Fruit fly (Drosophila melanogaster) whole organism, embryonic: ENCODE measurements around the gene Cpr76Bc.

ENCODE experiments used
- Atf6 ChIP-seq: fragments of 200-800 bp; sonication (Bioruptor generic); IDR thresholded peaks from 2 replicates; pipeline ENCODE4 v1.3.6; 2022; ENCODE audit warnings: missing biosample characterization, missing genetic modification characterization
- B-H2 ChIP-seq: fragments of 200-800 bp; sonication (Bioruptor generic); optimal IDR thresholded peaks from 2 replicates; lab custom pipeline; 2018; ENCODE audit warnings: missing biosample characterization, mild to moderate bottlenecking, missing genetic modification characterization
- BEAF-32 ChIP-seq: fragments of 200-800 bp; sonication (Bioruptor generic); optimal IDR thresholded peaks from 3 replicates; lab custom pipeline; 2017; ENCODE audit warnings: missing biosample characterization, missing genetic modification characterization, mild to moderate bottlenecking, moderate library complexity, missing genetic modification reagents
- CG10366 ChIP-seq: fragments of 200-800 bp; sonication (Bioruptor generic); IDR thresholded peaks from 2 replicates; pipeline ENCODE4 v1.3.6; 2022; ENCODE audit warnings: missing biosample characterization, missing genetic modification characterization
- CG11398 ChIP-seq: fragments of 200-800 bp; sonication (Bioruptor generic); optimal IDR thresholded peaks from 2 replicates; lab custom pipeline; 2016; ENCODE audit warnings: missing biosample characterization, missing genetic modification characterization
- CG13775 ChIP-seq: fragments of 200-800 bp; sonication (Bioruptor generic); optimal IDR thresholded peaks from 3 replicates; lab custom pipeline; 2017; ENCODE audit warnings: missing biosample characterization, mild to moderate bottlenecking, missing genetic modification characterization
- CG14014 ChIP-seq: fragments of 200-800 bp; sonication (Bioruptor generic); IDR thresholded peaks from 2 replicates; pipeline ENCODE4 v1.3.6; 2022; ENCODE audit warnings: missing biosample characterization, missing genetic modification characterization
- CG16863 ChIP-seq: fragments of 200-800 bp; sonication (Bioruptor generic); optimal IDR thresholded peaks from 3 replicates; lab custom pipeline; 2016; ENCODE audit warnings: missing biosample characterization, missing genetic modification characterization
- CG1792 ChIP-seq: fragments of 200-800 bp; sonication (Bioruptor generic); optimal IDR thresholded peaks from 2 replicates; lab custom pipeline; 2016; ENCODE audit warnings: missing biosample characterization, missing genetic modification characterization
- CG18619 ChIP-seq: fragments of 200-800 bp; sonication (Bioruptor generic); optimal IDR thresholded peaks from 3 replicates; lab custom pipeline; 2017; ENCODE audit warnings: missing biosample characterization, mild to moderate bottlenecking, missing genetic modification characterization
- CG2199 ChIP-seq: fragments of 200-800 bp; sonication (Bioruptor generic); IDR thresholded peaks from 3 replicates; pipeline ENCODE4 v1.3.6; 2022; ENCODE audit warnings: missing biosample characterization, missing genetic modification characterization
- CG32767 ChIP-seq: fragments of 200-800 bp; sonication (Bioruptor generic); IDR thresholded peaks from 2 replicates; pipeline ENCODE4 v1.3.6; 2022; ENCODE audit warnings: missing biosample characterization, missing genetic modification characterization
- CG34224 ChIP-seq: fragments of 200-800 bp; sonication (Bioruptor generic); IDR thresholded peaks from 3 replicates; pipeline ENCODE4 v1.3.6; 2022; ENCODE audit warnings: missing biosample characterization, missing genetic modification characterization; ENCODE audit not compliant: partially characterized antibody
- CG42726 ChIP-seq: fragments of 200-800 bp; sonication (Bioruptor generic); IDR thresholded peaks from 2 replicates; pipeline ENCODE4 v1.3.6; 2022; ENCODE audit warnings: missing biosample characterization, missing genetic modification characterization; ENCODE audit not compliant: partially characterized antibody
- CG4730 ChIP-seq: fragments of 200-800 bp; sonication (Bioruptor generic); IDR thresholded peaks from 2 replicates; pipeline ENCODE4 v1.3.6; 2022; ENCODE audit warnings: missing biosample characterization, missing genetic modification characterization
- CG6689 ChIP-seq: fragments of 200-800 bp; sonication (Bioruptor generic); IDR thresholded peaks from 2 replicates; pipeline ENCODE4 v1.3.6; 2022; ENCODE audit warnings: missing biosample characterization, missing genetic modification characterization
- CG6854 ChIP-seq: fragments of 200-800 bp; sonication (Bioruptor generic); optimal IDR thresholded peaks from 3 replicates; lab custom pipeline; 2017; ENCODE audit warnings: missing biosample characterization, mild to moderate bottlenecking, missing genetic modification characterization
- CG7556 ChIP-seq: fragments of 200-800 bp; sonication (Bioruptor generic); optimal IDR thresholded peaks from 2 replicates; lab custom pipeline; 2017; ENCODE audit warnings: missing biosample characterization, mild to moderate bottlenecking, missing genetic modification characterization
- CG7928 ChIP-seq: fragments of 200-800 bp; sonication (Bioruptor generic); optimal IDR thresholded peaks from 2 replicates; lab custom pipeline; 2017; ENCODE audit warnings: missing biosample characterization, mild to moderate bottlenecking, missing genetic modification characterization
- CG8290 ChIP-seq, 3 experiments: fragments of 200-800 bp; sonication (Bioruptor generic); optimal IDR thresholded peaks; 2 replicates each; lab custom pipeline; 2016 to 2019; ENCODE audit warnings: missing biosample characterization in 3 of 3, missing genetic modification characterization in 3 of 3, mild to moderate bottlenecking in 2 of 3, moderate library complexity in 1 of 3
- CG8944 ChIP-seq: fragments of 200-800 bp; sonication (Bioruptor generic); optimal IDR thresholded peaks from 3 replicates; lab custom pipeline; 2016; ENCODE audit warnings: missing biosample characterization, missing genetic modification characterization
- CG9609 ChIP-seq: fragments of 200-800 bp; sonication (Bioruptor generic); optimal IDR thresholded peaks from 3 replicates; lab custom pipeline; 2016; ENCODE audit warnings: missing biosample characterization, missing genetic modification characterization
- Camta ChIP-seq: fragments of 200-800 bp; sonication (Bioruptor generic); optimal IDR thresholded peaks from 2 replicates; lab custom pipeline; 2016; ENCODE audit warnings: missing biosample characterization, missing genetic modification characterization
- Deaf1 ChIP-seq: fragments of 200-800 bp; optimal IDR thresholded peaks from 3 replicates; lab custom pipeline; 2019; ENCODE audit warnings: missing biosample characterization, mild to moderate bottlenecking, missing genetic modification characterization, moderate library complexity
- Hsf ChIP-seq: fragments of 200-800 bp; sonication (Bioruptor generic); optimal IDR thresholded peaks from 3 replicates; lab custom pipeline; 2016; ENCODE audit warnings: missing biosample characterization, missing genetic modification characterization
- NfI ChIP-seq: fragments of 200-800 bp; sonication (Bioruptor generic); optimal IDR thresholded peaks from 3 replicates; lab custom pipeline; 2018; ENCODE audit warnings: missing biosample characterization, mild to moderate bottlenecking, missing genetic modification characterization, moderate library complexity
- Scr ChIP-seq: fragments of 200-800 bp; sonication (Bioruptor generic); IDR thresholded peaks from 2 replicates; pipeline ENCODE4 v1.3.6; 2022; ENCODE audit warnings: missing biosample characterization, missing genetic modification characterization; ENCODE audit not compliant: partially characterized antibody
- Six4 ChIP-seq: fragments of 200-800 bp; sonication (Bioruptor generic); optimal IDR thresholded peaks from 2 replicates; lab custom pipeline; 2016; ENCODE audit warnings: missing biosample characterization, missing genetic modification characterization
- Stat92E ChIP-seq, 3 experiments: fragments of >200 bp in 2 of 3; fragments of 200-800 bp in 1 of 3; sonication (Bioruptor generic) in 1 of 3; optimal IDR thresholded peaks; 2 replicates each; lab custom pipeline; 2017 to 2019; ENCODE audit warnings: missing biosample characterization in 3 of 3, missing genetic modification characterization in 3 of 3, mild to moderate bottlenecking in 1 of 3, moderate library complexity in 1 of 3
- amos ChIP-seq: fragments of 200-800 bp; sonication (Bioruptor generic); IDR thresholded peaks from 2 replicates; pipeline ENCODE4 v1.3.6; 2022; ENCODE audit warnings: missing biosample characterization, missing genetic modification characterization; ENCODE audit not compliant: partially characterized antibody
- bab2 ChIP-seq: fragments of 200-800 bp; sonication (Bioruptor generic); optimal IDR thresholded peaks from 2 replicates; lab custom pipeline; 2016; ENCODE audit warnings: missing biosample characterization, missing genetic modification characterization
- btn ChIP-seq: fragments of 200-800 bp; sonication (Bioruptor generic); optimal IDR thresholded peaks from 2 replicates; lab custom pipeline; 2016; ENCODE audit warnings: missing biosample characterization, missing genetic modification characterization
- chm ChIP-seq: fragments of 200-800 bp; sonication (Bioruptor generic); IDR thresholded peaks from 2 replicates; pipeline ENCODE4 v1.3.6; 2022; ENCODE audit warnings: missing biosample characterization, missing genetic modification characterization
- corto ChIP-seq: fragments of 200-800 bp; sonication (Bioruptor generic); optimal IDR thresholded peaks from 2 replicates; lab custom pipeline; 2016; ENCODE audit warnings: missing biosample characterization, mild to moderate bottlenecking, missing genetic modification characterization, moderate library complexity
- dmrt99B ChIP-seq: fragments of 200-800 bp; sonication (Bioruptor generic); optimal IDR thresholded peaks from 2 replicates; lab custom pipeline; 2018; ENCODE audit warnings: missing biosample characterization, mild to moderate bottlenecking, missing genetic modification characterization, moderate library complexity
- ewg ChIP-seq: fragments of 200-800 bp; sonication (Bioruptor generic); optimal IDR thresholded peaks from 3 replicates; lab custom pipeline; 2017; ENCODE audit warnings: mild to moderate bottlenecking, missing biosample characterization, missing genetic modification reagents, missing genetic modification characterization
- gem ChIP-seq: fragments of 200-800 bp; sonication (Bioruptor generic); optimal IDR thresholded peaks from 2 replicates; lab custom pipeline; 2019; ENCODE audit warnings: missing biosample characterization, mild to moderate bottlenecking, missing genetic modification characterization, moderate library complexity
- grau ChIP-seq: fragments of 200-800 bp; optimal IDR thresholded peaks from 3 replicates; lab custom pipeline; 2019; ENCODE audit warnings: missing biosample characterization, mild to moderate bottlenecking, missing genetic modification characterization, moderate library complexity
- gsb ChIP-seq: fragments of 200-800 bp; sonication (Bioruptor generic); IDR thresholded peaks from 2 replicates; pipeline ENCODE4 v1.3.6; 2022; ENCODE audit warnings: missing biosample characterization, missing genetic modification characterization
- hth ChIP-seq: fragments of >200 bp; optimal IDR thresholded peaks from 2 replicates; lab custom pipeline; 2017; ENCODE audit warnings: inconsistent platforms
- p53 ChIP-seq: fragments of 200-800 bp; sonication (Bioruptor generic); optimal IDR thresholded peaks from 2 replicates; lab custom pipeline; 2016; ENCODE audit warnings: missing biosample characterization, missing genetic modification characterization
- pho ChIP-seq: fragments of 200-800 bp; sonication (Bioruptor generic); optimal IDR thresholded peaks from 2 replicates; lab custom pipeline; 2016; ENCODE audit warnings: missing biosample characterization, missing genetic modification characterization
- prd ChIP-seq, 3 experiments: fragments of >200 bp in 2 of 3; fragments of 200-800 bp in 1 of 3; sonication (Bioruptor generic) in 1 of 3; optimal IDR thresholded peaks in 2 of 3; IDR thresholded peaks in 1 of 3; 2 replicates in 2 of 3; 3 replicates in 1 of 3; pipeline versions ENCODE4 v1.3.6 to Lab custom; 2017 to 2022; ENCODE audit warnings: missing biosample characterization in 1 of 3, missing genetic modification characterization in 1 of 3
- pum ChIP-seq: fragments of 200-800 bp; sonication (Bioruptor generic); optimal IDR thresholded peaks from 2 replicates; lab custom pipeline; 2016; ENCODE audit warnings: missing biosample characterization, missing genetic modification characterization
- ranshi ChIP-seq: fragments of 200-800 bp; sonication (Bioruptor generic); IDR thresholded peaks from 2 replicates; pipeline ENCODE4 v1.3.6; 2022; ENCODE audit warnings: missing biosample characterization, missing genetic modification characterization
- salm ChIP-seq: fragments of 200-800 bp; sonication (Bioruptor generic); optimal IDR thresholded peaks from 2 replicates; lab custom pipeline; 2018; ENCODE audit warnings: missing biosample characterization, mild to moderate bottlenecking, missing genetic modification characterization
- seq ChIP-seq: fragments of 200-800 bp; sonication (Bioruptor generic); IDR thresholded peaks from 2 replicates; pipeline ENCODE4 v1.3.6; 2022; ENCODE audit warnings: missing biosample characterization, missing genetic modification characterization
- sisA ChIP-seq: fragments of 200-800 bp; sonication (Bioruptor generic); IDR thresholded peaks from 2 replicates; pipeline ENCODE4 v1.3.6; 2022; ENCODE audit warnings: missing biosample characterization, missing genetic modification characterization
- vnd ChIP-seq: fragments of 200-800 bp; sonication (Bioruptor generic); IDR thresholded peaks from 3 replicates; pipeline ENCODE4 v1.3.6; 2022; ENCODE audit warnings: missing biosample characterization, missing genetic modification characterization; ENCODE audit not compliant: partially characterized antibody

Cpr76Bc gene

DNA sequence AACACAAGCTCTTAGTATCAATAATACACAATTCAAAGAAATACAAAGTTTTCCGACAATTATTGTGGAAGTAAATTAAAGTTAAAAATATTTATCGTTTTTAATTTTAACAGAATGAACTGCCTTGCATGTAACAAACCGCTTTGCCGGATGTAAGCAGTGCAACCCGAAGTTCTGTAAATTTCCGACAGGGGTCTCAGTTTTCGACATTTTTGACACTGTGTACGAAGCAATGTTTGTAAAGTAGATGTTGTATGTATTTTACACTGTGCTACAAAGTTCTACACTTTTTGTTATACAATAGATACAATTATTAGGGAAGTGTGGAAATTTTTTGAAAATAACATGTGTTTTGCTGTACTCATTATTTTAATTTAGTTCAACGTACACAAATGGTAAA, 4.2 kb upstream of the Cpr76Bc start (continued):
- TF ChIP-seq sisA (GFP tag; lab: Robert Waterston, UW), result peak; percentile 91
- no peak for TF ChIP-seq Stat92E (GFP tag; optimal IDR thresholded peaks at IDR 0.05; lab: Kevin White, UChicago)
- TF ChIP-seq CG7556 (GFP tag; lab: Kevin White, UChicago), result no peak
- TF ChIP-seq salm (tag; lab: Kevin White, UChicago), result no peak
- no peak for TF ChIP-seq BEAF-32 (GFP tag; lab: Kevin White, UChicago)
- peak; percentile 83 for TF ChIP-seq B-H2 (GFP tag; lab: Kevin White, UChicago)
- TF ChIP-seq amos (GFP tag; lab: Robert Waterston, UW), result peak; percentile 77
- TF ChIP-seq bab2 (GFP tag; lab: Kevin White, UChicago), result peak; percentile 88
- peak; percentile 89 for TF ChIP-seq CG9609 (GFP tag; lab: Kevin White, UChicago)
- TF ChIP-seq CG13775 (GFP tag; lab: Kevin White, UChicago), result peak; percentile 84
- TF ChIP-seq CG4730 (GFP tag; lab: Robert Waterston, UW), result peak; percentile 95
- TF ChIP-seq pho (GFP tag; lab: Kevin White, UChicago), result peak; percentile 75
- peak; percentile 91 for TF ChIP-seq CG10366 (GFP tag; lab: Robert Waterston, UW)
- no peak for TF ChIP-seq corto (GFP tag; lab: Kevin White, UChicago)
- peak; percentile 97 for TF ChIP-seq Camta
- peak; percentile 65 for TF ChIP-seq CG32767 (GFP tag; lab: Robert Waterston, UW)
- peak; percentile 49 for TF ChIP-seq CG7928 (GFP tag; lab: Kevin White, UChicago)
- TF ChIP-seq Hsf (GFP tag; lab: Kevin White, UChicago), result peak; percentile 92
- TF ChIP-seq pum, result peak; percentile 94
- TF ChIP-seq Atf6 (GFP tag; lab: Robert Waterston, UW), result peak; percentile 69
- peak; percentile 49; the same call in 2 of the 3 replicates for TF ChIP-seq vnd
- peak; percentile 85 for TF ChIP-seq btn (GFP tag; lab: Kevin White, UChicago)
- TF ChIP-seq CG8944 (GFP tag; lab: Kevin White, UChicago), result peak; percentile 86
- peak; percentile 87 for TF ChIP-seq CG18619 (GFP tag; lab: Kevin White, UChicago)
- TF ChIP-seq CG16863 (GFP tag; lab: Kevin White, UChicago), result peak; percentile 76
- peak; percentile 81 for TF ChIP-seq gsb (GFP tag; lab: Robert Waterston, UW)
- peak; percentile 85; the same call in 1 of the 2 replicates for TF ChIP-seq CG14014 (GFP tag; lab: Robert Waterston, UW)
- TF ChIP-seq prd (optimal IDR thresholded peaks at IDR 0.05; lab: Kevin White, UChicago), result no peak
- peak; percentile 89 for TF ChIP-seq prd (GFP tag; IDR thresholded peaks at IDR 0.05; lab: Robert Waterston, UW)
- peak; percentile 77 for TF ChIP-seq Six4 (GFP tag; lab: Kevin White, UChicago)
- TF ChIP-seq Deaf1, result no peak
- peak; percentile 60; the same call in 1 of the 2 replicates for TF ChIP-seq seq (GFP tag; lab: Robert Waterston, UW)
- TF ChIP-seq Scr, result 0 out of 2 replicates have a peak, but pooled peaks have one; percentile 17
- peak; percentile 93 for TF ChIP-seq NfI (GFP tag; lab: Kevin White, UChicago)
- TF ChIP-seq CG11398 (GFP tag; lab: Kevin White, UChicago), result peak; percentile 50
- TF ChIP-seq dmrt99B (tag; lab: Kevin White, UChicago), result peak; percentile 60
- no peak for TF ChIP-seq chm (GFP tag; lab: Robert Waterston, UW)
- peak; percentile 81 for TF ChIP-seq gem
- peak; percentile 89 for TF ChIP-seq ranshi
- TF ChIP-seq CG42726 (GFP tag; lab: Robert Waterston, UW), result peak; percentile 75; the same call in 1 of the 2 replicates
- no peak for TF ChIP-seq CG34224 (GFP tag; lab: Robert Waterston, UW)
- peak; percentile 78 for TF ChIP-seq CG6689 (GFP tag; lab: Robert Waterston, UW)
- peak; percentile 98 for TF ChIP-seq CG2199
- TF ChIP-seq p53 (GFP tag; lab: Kevin White, UChicago), result peak; percentile 95
- peak; percentile 61 for TF ChIP-seq CG6854 (GFP tag; lab: Kevin White, UChicago)
- peak; percentile 79 for TF ChIP-seq CG1792 (GFP tag; lab: Kevin White, UChicago)
- no peak for TF ChIP-seq hth (lab: Kevin White, UChicago)
- TF ChIP-seq CG8290 (GFP tag; optimal IDR thresholded peaks at IDR 0.05; lab: Kevin White, UChicago), result peak; percentile 95
- TF ChIP-seq CG8290 (tag; optimal IDR thresholded peaks at IDR 0.05; lab: Kevin White, UChicago), result peak; percentile 57 to 89
- peak; percentile 73 for TF ChIP-seq grau
- peak; percentile 75 for TF ChIP-seq ewg
